Worm (Caenorhabditis elegans) whole organism, mixed stage, embryonic: Measurements from ENCODE around the gene srab-23.

Experiments used
- blmp-1 ChIP-seq: fragments of 150-350 bp; optimal IDR thresholded peaks from 2 replicates; lab custom pipeline; 2014; ENCODE audit warnings: missing biosample characterization, missing genetic modification characterization
- ceh-43 ChIP-seq: fragments of 200-800 bp; sonication (Bioruptor generic); optimal IDR thresholded peaks from 2 replicates; lab custom pipeline; 2018; ENCODE audit warnings: mild to moderate bottlenecking, missing genetic modification characterization, moderate library complexity, missing compliant biosample characterization
- ces-1 ChIP-seq: fragments of 150-350 bp; optimal IDR thresholded peaks from 2 replicates; lab custom pipeline; 2014; ENCODE audit warnings: missing biosample characterization, missing genetic modification reagents, missing genetic modification characterization
- lin-13 ChIP-seq: fragments of 150-350 bp; optimal IDR thresholded peaks from 2 replicates; lab custom pipeline; 2014; ENCODE audit warnings: missing biosample characterization, missing genetic modification characterization
- lsy-2 ChIP-seq: fragments of 150-350 bp; optimal IDR thresholded peaks from 2 replicates; lab custom pipeline; 2014; ENCODE audit warnings: missing biosample characterization, missing genetic modification characterization
- nhr-12 ChIP-seq: fragments of 150-350 bp; optimal IDR thresholded peaks from 2 replicates; lab custom pipeline; 2014; ENCODE audit warnings: missing biosample characterization, missing genetic modification characterization
- nhr-237 ChIP-seq: fragments of 150-350 bp; optimal IDR thresholded peaks from 2 replicates; lab custom pipeline; 2014; ENCODE audit warnings: missing biosample characterization, missing genetic modification characterization
- nhr-76 ChIP-seq: sonication (generic microtip); optimal IDR thresholded peaks from 2 replicates; lab custom pipeline; 2017; ENCODE audit warnings: missing biosample characterization, missing genetic modification characterization
- pha-4 ChIP-seq: fragments of 150-350 bp; optimal IDR thresholded peaks from 2 replicates; lab custom pipeline; 2018; ENCODE audit warnings: missing biosample characterization, missing genetic modification reagents, missing genetic modification characterization
- sem-2 ChIP-seq: fragments of 200-800 bp; sonication (Bioruptor generic); optimal IDR thresholded peaks from 2 replicates; lab custom pipeline; 2018; ENCODE audit warnings: mild to moderate bottlenecking, missing genetic modification characterization, missing compliant biosample characterization
- tbx-8 ChIP-seq: fragments of 200-800 bp; sonication (Bioruptor generic); optimal IDR thresholded peaks from 2 replicates; lab custom pipeline; 2018; ENCODE audit warnings: mild to moderate bottlenecking, missing genetic modification characterization, moderate library complexity, missing compliant biosample characterization
- unc-62 ChIP-seq: fragments of 150-350 bp; optimal IDR thresholded peaks from 2 replicates; lab custom pipeline; 2014; ENCODE audit warnings: missing biosample characterization, missing genetic modification reagents, missing genetic modification characterization
- ztf-11 ChIP-seq: fragments of 150-350 bp; optimal IDR thresholded peaks from 2 replicates; lab custom pipeline; 2014; ENCODE audit warnings: missing biosample characterization, missing genetic modification characterization

DNA sequence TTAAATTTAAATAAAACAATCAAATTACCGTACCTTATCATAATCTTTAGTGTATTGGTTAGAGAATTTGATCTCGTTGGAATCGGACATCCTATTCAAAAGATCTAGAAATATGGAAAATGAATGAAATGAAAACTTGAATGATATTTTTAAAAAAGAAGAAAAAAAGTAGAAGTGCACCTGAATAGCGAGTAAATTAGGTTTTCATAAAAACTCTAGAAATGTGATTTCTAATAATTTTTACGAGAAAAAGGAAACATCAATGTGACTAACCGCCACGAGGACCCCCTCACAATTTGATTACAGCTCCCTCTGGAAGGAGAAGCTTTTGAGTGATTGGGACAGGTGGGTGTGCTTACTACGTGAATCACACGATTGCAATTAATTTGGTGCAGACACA is 10.5 kb upstream of the srab-23 start, which contains the start of gene Y40B10A.5:
- TF ChIP-seq unc-62 (no peak), pha-4 (no peak), nhr-76 (tag; lab: Kevin White, UChicago) (no peak), ces-1 (GFP tag; lab: Kevin White, UChicago) (no peak), tbx-8 (GFP tag; lab: Kevin White, UChicago) (no peak), ceh-43 (GFP tag; lab: Kevin White, UChicago) (no peak), lin-13 (no peak), blmp-1 (tag; lab: Kevin White, UChicago) (no peak), nhr-12 (no peak), sem-2 (GFP tag; lab: Kevin White, UChicago) (no peak), nhr-237 (tag; lab: Kevin White, UChicago) (no peak), ztf-11 (tag; lab: Kevin White, UChicago) (no peak), lsy-2 (tag; lab: Kevin White, UChicago) (no peak)
